Fruit fly (Drosophila melanogaster): Measurements from ENCODE around the gene CG6683.

Gene CG6683

DNA sequence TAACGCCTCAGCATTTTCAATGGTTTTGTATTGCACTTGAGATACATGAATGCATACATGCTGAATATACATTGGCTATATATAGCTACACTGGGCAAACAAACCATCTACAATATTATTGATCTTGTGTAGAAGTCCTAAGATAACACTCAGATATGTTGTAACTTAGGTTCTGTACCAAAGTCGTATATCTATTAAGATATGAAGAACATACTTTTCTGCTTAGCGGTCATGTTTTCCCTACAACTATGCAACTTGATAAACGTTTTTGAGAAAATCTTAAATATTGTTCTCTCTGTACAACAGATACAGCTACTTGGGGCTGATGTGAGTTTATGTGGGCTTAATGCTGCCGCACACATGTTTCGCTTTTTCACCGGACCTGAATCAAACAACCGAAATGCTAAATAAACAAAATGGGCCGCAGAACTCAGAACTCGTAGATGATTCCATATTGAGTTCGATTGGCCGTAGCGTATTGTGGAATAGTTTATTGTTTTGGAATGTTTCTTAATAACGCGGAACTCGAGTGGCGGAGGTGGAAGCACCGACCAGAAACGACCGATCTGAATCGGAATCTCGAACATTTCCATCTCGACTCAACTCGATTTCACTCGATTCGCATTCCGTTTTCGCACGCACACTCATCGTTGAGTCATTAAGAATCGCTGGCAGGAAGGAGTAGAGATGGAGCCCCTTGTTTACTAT, 34.6 kb upstream of the CG6683 start:
- TF ChIP-seq CG31224 (GFP tag; IDR thresholded peaks at IDR 0.05) = no peak
- no peak for TF ChIP-seq Nf-YA (GFP tag; IDR thresholded peaks at IDR 0.05)
- no peak for TF ChIP-seq CG14014 (GFP tag; IDR thresholded peaks at IDR 0.05)
- no peak for TF ChIP-seq Scr (GFP tag; IDR thresholded peaks at IDR 0.05; ENCODE audit: partially characterized antibody)
- peak; percentile 66 for TF ChIP-seq stc (GFP tag; IDR thresholded peaks at IDR 0.05)
- TF ChIP-seq zen2 (GFP tag; IDR thresholded peaks at IDR 0.05; ENCODE audit: partially characterized antibody) = no peak
- TF ChIP-seq D19A (tag; optimal IDR thresholded peaks at IDR 0.05) = peak; percentile 56
- TF ChIP-seq luna (GFP tag; optimal IDR thresholded peaks at IDR 0.05) = no peak
- TF ChIP-seq CG1792 (GFP tag; optimal IDR thresholded peaks at IDR 0.05) = no peak
- TF ChIP-seq CG9609 (GFP tag; optimal IDR thresholded peaks at IDR 0.05) = peak; percentile 40
- TF ChIP-seq Sin3A (optimal IDR thresholded peaks at IDR 0.05) = no peak
- peak; percentile 79 for TF ChIP-seq zf30C (GFP tag; optimal IDR thresholded peaks at IDR 0.05)
- no peak for TF ChIP-seq psq (GFP tag; optimal IDR thresholded peaks at IDR 0.05)
- TF ChIP-seq salm (tag; optimal IDR thresholded peaks at IDR 0.05) = peak; percentile 18
- no peak for TF ChIP-seq Bteb2 (GFP tag; optimal IDR thresholded peaks at IDR 0.05)
- peak; percentile 9 for TF ChIP-seq CG3281 (GFP tag; optimal IDR thresholded peaks at IDR 0.05)
- peak; percentile 14 for TF ChIP-seq Hsf (GFP tag; optimal IDR thresholded peaks at IDR 0.05)
- TF ChIP-seq Chrac-16 (GFP tag; optimal IDR thresholded peaks at IDR 0.05) = peak; percentile 36
- TF ChIP-seq CG16813 (GFP tag; IDR thresholded peaks at IDR 0.05; ENCODE audit: partially characterized antibody) = no peak
- peak; percentile 24 for TF ChIP-seq disco-r (GFP tag; optimal IDR thresholded peaks at IDR 0.05)
- no peak for TF ChIP-seq CG10274 (GFP tag; optimal IDR thresholded peaks at IDR 0.05)
- TF ChIP-seq CG8944 (GFP tag; optimal IDR thresholded peaks at IDR 0.05) = no peak
- TF ChIP-seq gce (GFP tag; IDR thresholded peaks at IDR 0.05) = no peak
- peak; percentile 50 for TF ChIP-seq gro (GFP tag; optimal IDR thresholded peaks at IDR 0.05)
- TF ChIP-seq grau (tag; optimal IDR thresholded peaks at IDR 0.05) = peak; percentile 59
- TF ChIP-seq Side (GFP tag; optimal IDR thresholded peaks at IDR 0.05) = no peak
- no peak for TF ChIP-seq Deaf1 (tag; optimal IDR thresholded peaks at IDR 0.05)
- no peak for TF ChIP-seq NFAT (GFP tag; IDR thresholded peaks at IDR 0.05)
- TF ChIP-seq Nf-YC (tag; optimal IDR thresholded peaks at IDR 0.05) = peak; percentile 18
- peak; percentile 48; the same call in 2 of the 3 replicates for TF ChIP-seq croc (GFP tag; conservative IDR thresholded peaks at IDR 0.05)
- TF ChIP-seq MESR4 (GFP tag; optimal IDR thresholded peaks at IDR 0.05) = no peak
- no peak for TF ChIP-seq ftz-f1 (GFP tag; optimal IDR thresholded peaks at IDR 0.05)
- TF ChIP-seq CG11085 (GFP tag; IDR thresholded peaks at IDR 0.05) = no peak
- no peak for TF ChIP-seq HmgZ (tag; optimal IDR thresholded peaks at IDR 0.05)
- TF ChIP-seq unc-4 (GFP tag; IDR thresholded peaks at IDR 0.05; ENCODE audit: partially characterized antibody) = no peak
- TF ChIP-seq fd102C (GFP tag; optimal IDR thresholded peaks at IDR 0.05) = peak; percentile 11
- TF ChIP-seq CG13775 (GFP tag; optimal IDR thresholded peaks at IDR 0.05) = no peak
- TF ChIP-seq C15 (GFP tag; IDR thresholded peaks at IDR 0.05) = no peak
- TF ChIP-seq CG7745 (tag; optimal IDR thresholded peaks at IDR 0.05) = no peak
- TF ChIP-seq Spps (tag; optimal IDR thresholded peaks at IDR 0.05) = peak; percentile 7
- no peak for TF ChIP-seq ab (GFP tag; optimal IDR thresholded peaks at IDR 0.05)
- no peak for TF ChIP-seq CG13123 (GFP tag; optimal IDR thresholded peaks at IDR 0.05)
- no peak for TF ChIP-seq Rx (GFP tag; IDR thresholded peaks at IDR 0.05)
- peak; percentile 24 for TF ChIP-seq tio (GFP tag; optimal IDR thresholded peaks at IDR 0.05)
- peak; percentile 49 for TF ChIP-seq CG12299 (tag; optimal IDR thresholded peaks at IDR 0.05)
- TF ChIP-seq Dad (GFP tag; optimal IDR thresholded peaks at IDR 0.05) = no peak
- no peak for TF ChIP-seq toy (GFP tag; IDR thresholded peaks at IDR 0.05)
- no peak for TF ChIP-seq CG11456 (GFP tag; IDR thresholded peaks at IDR 0.05)
- no peak for TF ChIP-seq CG31365 (tag; optimal IDR thresholded peaks at IDR 0.05)
- no peak for TF ChIP-seq ham (GFP tag; IDR thresholded peaks at IDR 0.05)
- TF ChIP-seq CG10979 (tag; optimal IDR thresholded peaks at IDR 0.05) = peak; percentile 71
